Worm (Caenorhabditis elegans): Measurements from ENCODE around the gene C54D10.4.

DNA sequence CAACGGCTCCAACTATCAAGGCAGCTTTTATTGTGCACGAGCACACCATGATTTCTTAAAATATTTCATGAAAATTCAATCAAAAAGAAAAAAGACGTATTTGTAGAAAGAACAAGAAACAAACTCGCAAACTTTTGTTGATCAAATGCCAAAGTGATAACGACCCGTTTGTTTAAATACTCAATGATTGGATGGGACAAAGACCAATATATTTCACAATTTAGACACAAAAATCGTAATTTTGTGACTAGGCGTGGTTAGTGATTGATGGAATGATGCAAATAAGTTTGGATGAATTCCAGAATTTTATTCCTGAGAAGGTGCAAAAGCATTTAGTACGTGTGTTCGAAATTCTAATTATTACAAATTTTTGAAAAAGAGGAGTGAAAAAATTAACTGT lies 5.1 kb downstream of the C54D10.4 start, which contains the start of gene cdr-2:
- no peak for TF ChIP-seq pha-4 (tag; optimal IDR thresholded peaks at IDR 0.05)
- no peak for TF ChIP-seq egl-27 (tag; optimal IDR thresholded peaks at IDR 0.05)
- TF ChIP-seq ZK546.5 (tag; optimal IDR thresholded peaks at IDR 0.05) = no peak
- TF ChIP-seq tbx-2 (tag; optimal IDR thresholded peaks at IDR 0.05) = no peak
- TF ChIP-seq nhr-43 (tag; optimal IDR thresholded peaks at IDR 0.05; ENCODE audit: poor library complexity, severe bottlenecking) = no peak
- TF ChIP-seq R02D3.7 (tag; optimal IDR thresholded peaks at IDR 0.05) = no peak
- TF ChIP-seq fkh-10 (GFP tag; optimal IDR thresholded peaks at IDR 0.05) = no peak
- no peak for TF ChIP-seq lin-15B (tag; optimal IDR thresholded peaks at IDR 0.05)
- TF ChIP-seq elt-1 (tag; optimal IDR thresholded peaks at IDR 0.05) = no peak
- TF ChIP-seq nhr-25 (tag; optimal IDR thresholded peaks at IDR 0.05) = no peak
- TF ChIP-seq nhr-28 (tag; optimal IDR thresholded peaks at IDR 0.05) = no peak
- no peak for TF ChIP-seq ama-1 (optimal IDR thresholded peaks at IDR 0.05)

Data from whole organism, L3 larva.